Fruit fly (Drosophila melanogaster) whole organism, embryonic: ENCODE measurements around the gene SerRS.

ENCODE experiments used
- Antp ChIP-seq: fragments of 200-800 bp; sonication (Bioruptor generic); optimal IDR thresholded peaks from 3 replicates; lab custom pipeline; 2016; ENCODE audit warnings: missing biosample characterization, missing genetic modification characterization
- CG1024 ChIP-seq: fragments of 200-800 bp; sonication (Bioruptor generic); IDR thresholded peaks from 2 replicates; pipeline ENCODE4 v1.3.6; 2022; ENCODE audit warnings: missing biosample characterization, missing genetic modification characterization
- CG12659 ChIP-seq: fragments of 200-800 bp; sonication (Bioruptor generic); optimal IDR thresholded peaks from 3 replicates; lab custom pipeline; 2017; ENCODE audit warnings: mild to moderate bottlenecking, missing biosample characterization, missing genetic modification reagents, missing genetic modification characterization
- CG14441 ChIP-seq: fragments of 200-800 bp; sonication (Bioruptor generic); IDR thresholded peaks from 2 replicates; pipeline ENCODE4 v1.3.6; 2022; ENCODE audit warnings: missing biosample characterization, missing genetic modification characterization
- CG15479 ChIP-seq: fragments of 200-800 bp; sonication (Bioruptor generic); optimal IDR thresholded peaks from 3 replicates; lab custom pipeline; 2019; ENCODE audit warnings: missing biosample characterization, mild to moderate bottlenecking, missing genetic modification characterization, moderate library complexity
- CG16813 ChIP-seq: fragments of 200-800 bp; sonication (Bioruptor generic); IDR thresholded peaks from 3 replicates; pipeline ENCODE4 v1.3.6; 2022; ENCODE audit warnings: missing biosample characterization, missing genetic modification characterization; ENCODE audit not compliant: partially characterized antibody
- CG17385 ChIP-seq: fragments of 200-800 bp; sonication (Bioruptor generic); optimal IDR thresholded peaks from 3 replicates; lab custom pipeline; 2018; ENCODE audit warnings: missing biosample characterization, mild to moderate bottlenecking, missing genetic modification characterization
- CG2116 ChIP-seq: fragments of 200-800 bp; sonication (Bioruptor generic); optimal IDR thresholded peaks from 3 replicates; lab custom pipeline; 2018; ENCODE audit warnings: missing biosample characterization, mild to moderate bottlenecking, missing genetic modification characterization
- CG2120 ChIP-seq: fragments of 200-800 bp; sonication (Bioruptor generic); optimal IDR thresholded peaks from 3 replicates; lab custom pipeline; 2016; ENCODE audit warnings: missing biosample characterization, missing genetic modification characterization
- CG2129 ChIP-seq: fragments of 200-800 bp; sonication (Bioruptor generic); IDR thresholded peaks from 2 replicates; pipeline ENCODE4 v1.3.6; 2022; ENCODE audit warnings: missing biosample characterization, missing genetic modification characterization; ENCODE audit not compliant: partially characterized antibody
- CG3163 ChIP-seq: fragments of 200-800 bp; sonication (Bioruptor generic); optimal IDR thresholded peaks from 3 replicates; lab custom pipeline; 2016; ENCODE audit warnings: missing biosample characterization, missing genetic modification characterization
- CG3281 ChIP-seq: fragments of 200-800 bp; sonication (Bioruptor generic); optimal IDR thresholded peaks from 3 replicates; lab custom pipeline; 2017; ENCODE audit warnings: missing biosample characterization, mild to moderate bottlenecking, missing genetic modification characterization
- CG3407 ChIP-seq: fragments of 200-800 bp; sonication (Bioruptor generic); optimal IDR thresholded peaks from 2 replicates; lab custom pipeline; 2018; ENCODE audit warnings: missing biosample characterization, mild to moderate bottlenecking, missing genetic modification characterization
- CG34422 ChIP-seq: fragments of 200-800 bp; sonication (Bioruptor generic); IDR thresholded peaks from 3 replicates; pipeline ENCODE4 v1.3.6; 2022; ENCODE audit warnings: missing biosample characterization, missing genetic modification characterization
- CG4617 ChIP-seq: fragments of 200-800 bp; sonication (Bioruptor generic); optimal IDR thresholded peaks from 3 replicates; lab custom pipeline; 2016; ENCODE audit warnings: missing biosample characterization, missing genetic modification characterization, borderline replicate concordance
- CG7745 ChIP-seq: fragments of 200-800 bp; sonication (Bioruptor generic); optimal IDR thresholded peaks from 2 replicates; lab custom pipeline; 2018; ENCODE audit warnings: missing biosample characterization, mild to moderate bottlenecking, missing genetic modification characterization, moderate library complexity
- CG9797 ChIP-seq: fragments of 200-800 bp; sonication (Bioruptor generic); optimal IDR thresholded peaks from 3 replicates; lab custom pipeline; 2018; ENCODE audit warnings: missing biosample characterization, mild to moderate bottlenecking, missing genetic modification characterization
- CkIIα-i1 ChIP-seq: fragments of 200-800 bp; sonication (Bioruptor generic); IDR thresholded peaks from 2 replicates; pipeline ENCODE4 v1.3.6; 2022; ENCODE audit warnings: missing biosample characterization, missing genetic modification characterization
- Dll ChIP-seq: fragments of 200-800 bp; sonication (Bioruptor generic); IDR thresholded peaks from 4 replicates; pipeline ENCODE4 v1.3.6; 2022; ENCODE audit warnings: missing biosample characterization, missing genetic modification characterization; ENCODE audit not compliant: partially characterized antibody
- Dp ChIP-seq: fragments of 200-800 bp; sonication (Bioruptor generic); optimal IDR thresholded peaks from 2 replicates; lab custom pipeline; 2018; ENCODE audit warnings: missing biosample characterization, mild to moderate bottlenecking, missing genetic modification characterization, moderate library complexity
- Dref ChIP-seq: fragments of 200-800 bp; sonication (Bioruptor generic); IDR thresholded peaks from 2 replicates; pipeline ENCODE4 v1.3.6; 2022; ENCODE audit warnings: missing biosample characterization, missing genetic modification characterization
- GATAe ChIP-seq: fragments of 200-800 bp; sonication (Bioruptor generic); conservative IDR thresholded peaks from 2 replicates; pipeline ENCODE4 v1.3.6; 2022; ENCODE audit warnings: missing biosample characterization, missing genetic modification characterization
- Gsc ChIP-seq: fragments of 200-800 bp; sonication (Bioruptor generic); IDR thresholded peaks from 2 replicates; pipeline ENCODE4 v1.3.6; 2022; ENCODE audit warnings: missing biosample characterization, missing genetic modification characterization
- HLH4C ChIP-seq: fragments of 200-800 bp; sonication (Bioruptor generic); IDR thresholded peaks from 3 replicates; pipeline ENCODE4 v1.3.6; 2022; ENCODE audit warnings: missing biosample characterization, missing genetic modification characterization; ENCODE audit not compliant: partially characterized antibody
- Hand ChIP-seq: fragments of 200-800 bp; sonication (Bioruptor generic); optimal IDR thresholded peaks from 2 replicates; lab custom pipeline; 2017; ENCODE audit warnings: mild to moderate bottlenecking, missing biosample characterization, missing genetic modification reagents, missing genetic modification characterization
- HmgD ChIP-seq: fragments of 200-800 bp; sonication (Bioruptor generic); optimal IDR thresholded peaks from 3 replicates; lab custom pipeline; 2016; ENCODE audit warnings: missing biosample characterization, missing genetic modification characterization
- HmgZ ChIP-seq: fragments of 200-800 bp; sonication (Bioruptor generic); optimal IDR thresholded peaks from 2 replicates; lab custom pipeline; 2018; ENCODE audit warnings: missing biosample characterization, mild to moderate bottlenecking, missing genetic modification characterization
- Hr51 ChIP-seq, 2 experiments: fragments of 200-800 bp; sonication (Bioruptor generic); optimal IDR thresholded peaks; 2 replicates in 1 of 2; 3 replicates in 1 of 2; lab custom pipeline; 2016 to 2018; ENCODE audit warnings: missing biosample characterization in 2 of 2, missing genetic modification characterization in 2 of 2, mild to moderate bottlenecking in 1 of 2, moderate library complexity in 1 of 2
- MESR4 ChIP-seq: fragments of 200-800 bp; sonication (Bioruptor generic); optimal IDR thresholded peaks from 2 replicates; lab custom pipeline; 2018; ENCODE audit warnings: missing biosample characterization, mild to moderate bottlenecking, missing genetic modification characterization, moderate library complexity
- Opbp ChIP-seq: fragments of 200-800 bp; sonication (Bioruptor generic); IDR thresholded peaks from 3 replicates; pipeline ENCODE4 v1.3.6; 2022; ENCODE audit warnings: missing biosample characterization, missing genetic modification characterization; ENCODE audit not compliant: partially characterized antibody
- Scr ChIP-seq: fragments of 200-800 bp; sonication (Bioruptor generic); IDR thresholded peaks from 2 replicates; pipeline ENCODE4 v1.3.6; 2022; ENCODE audit warnings: missing biosample characterization, missing genetic modification characterization; ENCODE audit not compliant: partially characterized antibody
- Sin3A ChIP-seq: fragments of >200 bp; optimal IDR thresholded peaks from 2 replicates; lab custom pipeline; 2018
- amos ChIP-seq: fragments of 200-800 bp; sonication (Bioruptor generic); IDR thresholded peaks from 2 replicates; pipeline ENCODE4 v1.3.6; 2022; ENCODE audit warnings: missing biosample characterization, missing genetic modification characterization; ENCODE audit not compliant: partially characterized antibody
- ato ChIP-seq: fragments of 200-800 bp; sonication (Bioruptor generic); IDR thresholded peaks from 2 replicates; pipeline ENCODE4 v1.3.6; 2022; ENCODE audit warnings: missing biosample characterization, missing genetic modification characterization; ENCODE audit not compliant: partially characterized antibody
- caup ChIP-seq: fragments of 200-800 bp; sonication (Bioruptor generic); optimal IDR thresholded peaks from 3 replicates; lab custom pipeline; 2017; ENCODE audit warnings: missing biosample characterization, mild to moderate bottlenecking, missing genetic modification characterization, moderate library complexity; ENCODE audit not compliant: severe bottlenecking
- chinmo ChIP-seq: fragments of 200-800 bp; sonication (Bioruptor generic); IDR thresholded peaks from 4 replicates; pipeline ENCODE4 v1.3.6; 2022; ENCODE audit warnings: missing biosample characterization, missing genetic modification characterization; ENCODE audit not compliant: partially characterized antibody
- ems ChIP-seq: fragments of 200-800 bp; sonication (Bioruptor generic); optimal IDR thresholded peaks from 3 replicates; lab custom pipeline; 2016; ENCODE audit warnings: missing biosample characterization, missing genetic modification characterization
- gro ChIP-seq: fragments of 200-800 bp; sonication (Bioruptor generic); optimal IDR thresholded peaks from 2 replicates; lab custom pipeline; 2016; ENCODE audit warnings: missing biosample characterization, missing genetic modification characterization
- inv ChIP-seq: fragments of 200-800 bp; sonication (Bioruptor generic); IDR thresholded peaks from 2 replicates; pipeline ENCODE4 v1.3.6; 2022; ENCODE audit warnings: missing biosample characterization, missing genetic modification characterization; ENCODE audit not compliant: partially characterized antibody
- lab ChIP-seq: fragments of 200-800 bp; sonication (Bioruptor generic); optimal IDR thresholded peaks from 3 replicates; lab custom pipeline; 2017; ENCODE audit warnings: missing biosample characterization, missing genetic modification characterization, mild to moderate bottlenecking, moderate library complexity, missing genetic modification reagents
- lbe ChIP-seq: fragments of 200-800 bp; sonication (Bioruptor generic); optimal IDR thresholded peaks from 2 replicates; lab custom pipeline; 2016; ENCODE audit warnings: missing biosample characterization, mild to moderate bottlenecking, missing genetic modification characterization
- nmo ChIP-seq: fragments of 200-800 bp; sonication (Bioruptor generic); optimal IDR thresholded peaks from 2 replicates; lab custom pipeline; 2018; ENCODE audit warnings: missing biosample characterization, mild to moderate bottlenecking, missing genetic modification characterization, moderate library complexity
- pfk ChIP-seq: fragments of 200-800 bp; sonication (Bioruptor generic); optimal IDR thresholded peaks from 2 replicates; lab custom pipeline; 2018; ENCODE audit warnings: missing biosample characterization, mild to moderate bottlenecking, missing genetic modification characterization, moderate library complexity
- pho ChIP-seq: fragments of 200-800 bp; sonication (Bioruptor generic); optimal IDR thresholded peaks from 2 replicates; lab custom pipeline; 2016; ENCODE audit warnings: missing biosample characterization, missing genetic modification characterization
- row ChIP-seq: fragments of 200-800 bp; sonication (Bioruptor generic); IDR thresholded peaks from 3 replicates; pipeline ENCODE4 v1.3.6; 2022; ENCODE audit warnings: missing biosample characterization, missing genetic modification characterization
- tna ChIP-seq: fragments of 200-800 bp; sonication (Bioruptor generic); IDR thresholded peaks from 2 replicates; pipeline ENCODE4 v1.3.6; 2022; ENCODE audit warnings: missing biosample characterization, missing genetic modification characterization; ENCODE audit not compliant: partially characterized antibody
- trem ChIP-seq: fragments of 200-800 bp; optimal IDR thresholded peaks from 3 replicates; lab custom pipeline; 2019; ENCODE audit warnings: missing biosample characterization, mild to moderate bottlenecking, missing genetic modification characterization, moderate library complexity
- vvl ChIP-seq: fragments of 200-800 bp; sonication (Bioruptor generic); IDR thresholded peaks from 2 replicates; pipeline ENCODE4 v1.3.6; 2022; ENCODE audit warnings: missing biosample characterization, missing genetic modification characterization
- zen2 ChIP-seq: fragments of 200-800 bp; sonication (Bioruptor generic); IDR thresholded peaks from 3 replicates; pipeline ENCODE4 v1.3.6; 2022; ENCODE audit warnings: missing biosample characterization, missing genetic modification characterization; ENCODE audit not compliant: partially characterized antibody

The SerRS gene

dm6 chr2L:3022986-3023385 lies 14.2 kb downstream of the SerRS start, which contains the start of the genes alpha4GT1 and Prp40 (continued):
- TF ChIP-seq lab (GFP tag; lab: Kevin White, UChicago) (no peak), Dref (GFP tag; lab: Robert Waterston, UW) (peak; percentile 99), Hr51 (GFP tag; optimal IDR thresholded peaks at IDR 0.05; lab: Kevin White, UChicago) (no peak), CG4617 (GFP tag; lab: Kevin White, UChicago) (peak; percentile 89), lbe (no peak), pho (GFP tag; lab: Kevin White, UChicago) (no peak), CG7745 (no peak), HmgD (peak; percentile 6), CG15479 (GFP tag; lab: Kevin White, UChicago) (peak; percentile 20), CG34422 (GFP tag; lab: Robert Waterston, UW) (peak; percentile 31; the same call in 1 of the 3 replicates), caup (GFP tag; lab: Kevin White, UChicago) (no peak), Dll (GFP tag; lab: Robert Waterston, UW) (peak; percentile 79), Antp (no peak), pfk (GFP tag; lab: Kevin White, UChicago) (peak; percentile 39), CG2129 (GFP tag; lab: Robert Waterston, UW) (0 out of 2 replicates have a peak, but pooled peaks have one; percentile 16), CG2116 (GFP tag; lab: Kevin White, UChicago) (peak; percentile 75), ato (GFP tag; lab: Robert Waterston, UW) (peak; percentile 94), vvl (GFP tag; lab: Robert Waterston, UW) (peak; percentile 21; the same call in 1 of the 2 replicates), CG3281 (no peak), zen2 (peak; percentile 90), Scr (GFP tag; lab: Robert Waterston, UW) (peak; percentile 73), trem (peak; percentile 99), Hand (GFP tag; lab: Kevin White, UChicago) (no peak), chinmo (GFP tag; lab: Robert Waterston, UW) (peak; percentile 95), nmo (GFP tag; lab: Kevin White, UChicago) (peak; percentile 5), CG3407 (GFP tag; lab: Kevin White, UChicago) (no peak), CG1024 (GFP tag; lab: Robert Waterston, UW) (no peak), CkIIα-i1 (no peak), CG14441 (GFP tag; lab: Robert Waterston, UW) (no peak), row (GFP tag; lab: Robert Waterston, UW) (peak; percentile 38; the same call in 2 of the 3 replicates), CG16813 (GFP tag; lab: Robert Waterston, UW) (peak; percentile 81), ems (GFP tag; lab: Kevin White, UChicago) (no peak), Sin3A (lab: Kevin White, UChicago) (peak; percentile 45), HmgZ (tag; lab: Kevin White, UChicago) (peak; percentile 49), CG3163 (no peak), Gsc (GFP tag; lab: Robert Waterston, UW) (no peak), MESR4 (GFP tag; lab: Kevin White, UChicago) (peak; percentile 77), CG12659 (GFP tag; lab: Kevin White, UChicago) (peak; percentile 54), Dp (GFP tag; lab: Kevin White, UChicago) (peak; percentile 53), Opbp (GFP tag; lab: Robert Waterston, UW) (peak; percentile 85), gro (no peak), HLH4C (peak; percentile 94), CG2120 (GFP tag; lab: Kevin White, UChicago) (no peak), GATAe (no peak), amos (peak; percentile 80), CG9797 (GFP tag; lab: Kevin White, UChicago) (peak; percentile 4), tna (peak; percentile 91), CG17385 (GFP tag; lab: Kevin White, UChicago) (no peak), inv (GFP tag; lab: Robert Waterston, UW) (peak; percentile 69)
